Worm (Caenorhabditis elegans) whole organism, L1 larva: ENCODE results near the gene mpz-1.

Experiments used
- C16A3.4 ChIP-seq: fragments of 150-350 bp; optimal IDR thresholded peaks from 2 replicates; lab custom pipeline; 2014; ENCODE audit warnings: missing biosample characterization, missing genetic modification characterization
- F16B12.6 ChIP-seq: fragments of 150-350 bp; optimal IDR thresholded peaks from 2 replicates; lab custom pipeline; 2014; ENCODE audit warnings: missing biosample characterization, missing genetic modification characterization
- aly-2 ChIP-seq: fragments of 150-350 bp; optimal IDR thresholded peaks from 2 replicates; lab custom pipeline; 2014; ENCODE audit warnings: missing biosample characterization, missing genetic modification characterization
- ama-1 ChIP-seq: fragments of 150-350 bp; optimal IDR thresholded peaks from 2 replicates; lab custom pipeline; 2014
- blmp-1 ChIP-seq: fragments of 150-350 bp; optimal IDR thresholded peaks from 2 replicates; lab custom pipeline; 2014; ENCODE audit warnings: missing biosample characterization, missing genetic modification characterization
- ceh-8 ChIP-seq: fragments of 200-800 bp; sonication (Bioruptor generic); optimal IDR thresholded peaks from 2 replicates; lab custom pipeline; 2018; ENCODE audit warnings: mild to moderate bottlenecking, missing genetic modification characterization, moderate library complexity, missing compliant biosample characterization
- ceh-82 ChIP-seq, 3 experiments: fragments of 150-350 bp in 1 of 3; sonication (generic microtip) in 2 of 3; optimal IDR thresholded peaks; 2 replicates each; lab custom pipeline; 2014 to 2017; ENCODE audit warnings: missing biosample characterization in 3 of 3, missing genetic modification characterization in 3 of 3
- ceh-88 ChIP-seq: fragments of 200-800 bp; sonication (Bioruptor generic); IDR thresholded peaks from 2 replicates; pipeline ENCODE4 v1.3.6; 2022; ENCODE audit warnings: missing genetic modification characterization, missing compliant biosample characterization
- ceh-90 ChIP-seq: sonication (generic microtip); optimal IDR thresholded peaks from 2 replicates; lab custom pipeline; 2016; ENCODE audit warnings: missing genetic modification characterization, missing compliant biosample characterization
- ces-1 ChIP-seq: fragments of 150-350 bp; optimal IDR thresholded peaks from 2 replicates; lab custom pipeline; 2014; ENCODE audit warnings: missing biosample characterization, missing genetic modification reagents, missing genetic modification characterization
- dsc-1 ChIP-seq: sonication (generic microtip); optimal IDR thresholded peaks from 2 replicates; lab custom pipeline; 2016; ENCODE audit warnings: mild to moderate bottlenecking, missing genetic modification characterization, missing compliant biosample characterization
- efl-1 ChIP-seq, 4 experiments: fragments of 150-350 bp; optimal IDR thresholded peaks in 3 of 4; peaks in 1 of 4; 1 replicate in 1 of 4; 2 replicates in 3 of 4; lab custom pipeline; 2014; ENCODE audit warnings: missing biosample characterization in 2 of 4, missing genetic modification characterization in 2 of 4, missing genetic modification reagents in 2 of 4
- elt-2 ChIP-seq: sonication (generic microtip); optimal IDR thresholded peaks from 2 replicates; lab custom pipeline; 2016; ENCODE audit warnings: missing genetic modification characterization, mild to moderate bottlenecking, inconsistent platforms, missing compliant biosample characterization, missing genetic modification reagents
- elt-3 ChIP-seq, 6 experiments: fragments of 150-350 bp in 1 of 6; sonication (generic microtip); optimal IDR thresholded peaks; 2 replicates each; lab custom pipeline; 2017 to 2018; ENCODE audit warnings: missing biosample characterization in 6 of 6, missing genetic modification characterization in 6 of 6, inconsistent platforms in 1 of 6
- fkh-10 ChIP-seq: sonication (generic microtip); optimal IDR thresholded peaks from 2 replicates; lab custom pipeline; 2017; ENCODE audit warnings: missing biosample characterization, missing genetic modification reagents, missing genetic modification characterization
- hlh-4 ChIP-seq: sonication (generic microtip); optimal IDR thresholded peaks from 2 replicates; lab custom pipeline; 2016; ENCODE audit warnings: mild to moderate bottlenecking, missing genetic modification characterization, missing compliant biosample characterization
- isw-1 ChIP-seq: fragments of 200-800 bp; sonication (Bioruptor generic); IDR thresholded peaks from 2 replicates; pipeline ENCODE4 v1.3.6; 2022; ENCODE audit warnings: missing genetic modification characterization, missing compliant biosample characterization
- lin-14 ChIP-seq: fragments of 200-800 bp; sonication (Bioruptor generic); optimal IDR thresholded peaks from 2 replicates; lab custom pipeline; 2018; ENCODE audit warnings: mild to moderate bottlenecking, missing genetic modification characterization, moderate library complexity, missing compliant biosample characterization
- lin-15B ChIP-seq: fragments of 150-350 bp; sonication (generic microtip); optimal IDR thresholded peaks from 3 replicates; lab custom pipeline; 2014; ENCODE audit warnings: missing biosample characterization, missing genetic modification characterization
- lin-35 ChIP-seq, 2 experiments: fragments of 150-350 bp; optimal IDR thresholded peaks; 2 replicates each; lab custom pipeline; 2014; ENCODE audit warnings: missing biosample characterization in 2 of 2, missing genetic modification characterization in 2 of 2, missing genetic modification reagents in 2 of 2
- lin-39 ChIP-seq: fragments of 150-350 bp; optimal IDR thresholded peaks from 2 replicates; lab custom pipeline; 2014; ENCODE audit warnings: missing biosample characterization, missing genetic modification reagents, missing genetic modification characterization
- lsy-2 ChIP-seq, 2 experiments: fragments of 150-350 bp; optimal IDR thresholded peaks; 2 replicates each; lab custom pipeline; 2014; ENCODE audit warnings: missing biosample characterization in 2 of 2, missing genetic modification characterization in 2 of 2
- mdl-1 ChIP-seq, 2 experiments: fragments of 150-350 bp; optimal IDR thresholded peaks; 2 replicates each; lab custom pipeline; 2014 to 2017; ENCODE audit warnings: missing biosample characterization in 2 of 2, missing genetic modification characterization in 2 of 2, inconsistent platforms in 1 of 2
- mef-2 ChIP-seq: fragments of 150-350 bp; optimal IDR thresholded peaks from 2 replicates; lab custom pipeline; 2014; ENCODE audit warnings: missing biosample characterization, missing genetic modification characterization
- mep-1 ChIP-seq: fragments of 150-350 bp; optimal IDR thresholded peaks from 2 replicates; lab custom pipeline; 2014; ENCODE audit warnings: missing biosample characterization, missing genetic modification characterization
- nhr-12 ChIP-seq: sonication (generic microtip); optimal IDR thresholded peaks from 2 replicates; lab custom pipeline; 2017; ENCODE audit warnings: missing biosample characterization, missing genetic modification characterization
- nhr-19 ChIP-seq: fragments of 200-800 bp; sonication (Bioruptor generic); conservative IDR thresholded peaks from 2 replicates; pipeline ENCODE4 v1.3.6; 2022; ENCODE audit warnings: missing genetic modification characterization, missing compliant biosample characterization
- nhr-20 ChIP-seq: sonication (generic microtip); optimal IDR thresholded peaks from 2 replicates; lab custom pipeline; 2016; ENCODE audit warnings: mild to moderate bottlenecking, missing genetic modification characterization, missing compliant biosample characterization
- nhr-237 ChIP-seq: fragments of 150-350 bp; optimal IDR thresholded peaks from 2 replicates; lab custom pipeline; 2014; ENCODE audit warnings: missing biosample characterization, missing genetic modification characterization
- nhr-28 ChIP-seq: fragments of 150-350 bp; optimal IDR thresholded peaks from 2 replicates; lab custom pipeline; 2014; ENCODE audit warnings: missing biosample characterization, missing genetic modification characterization
- nhr-47 ChIP-seq: sonication (generic microtip); optimal IDR thresholded peaks from 2 replicates; lab custom pipeline; 2016; ENCODE audit warnings: mild to moderate bottlenecking, missing genetic modification characterization, moderate library complexity, missing compliant biosample characterization
- nhr-76 ChIP-seq: sonication (generic microtip); optimal IDR thresholded peaks from 2 replicates; lab custom pipeline; 2017; ENCODE audit warnings: missing biosample characterization, missing genetic modification characterization
- nhr-77 ChIP-seq: fragments of 150-350 bp; optimal IDR thresholded peaks from 2 replicates; lab custom pipeline; 2014; ENCODE audit warnings: missing biosample characterization, missing genetic modification characterization
- nhr-84 ChIP-seq: sonication (generic microtip); optimal IDR thresholded peaks from 2 replicates; lab custom pipeline; 2017; ENCODE audit warnings: missing biosample characterization, missing genetic modification characterization
- nhr-90 ChIP-seq: sonication (generic microtip); optimal IDR thresholded peaks from 2 replicates; lab custom pipeline; 2016; ENCODE audit warnings: mild to moderate bottlenecking, missing genetic modification characterization, missing compliant biosample characterization; ENCODE audit not compliant: poor library complexity
- pqm-1 ChIP-seq: sonication (generic microtip); optimal IDR thresholded peaks from 3 replicates; lab custom pipeline; 2017; ENCODE audit warnings: missing biosample characterization, missing genetic modification characterization
- rnt-1 ChIP-seq: sonication (generic microtip); optimal IDR thresholded peaks from 2 replicates; lab custom pipeline; 2016; ENCODE audit warnings: mild to moderate bottlenecking, missing genetic modification characterization, moderate library complexity, missing compliant biosample characterization
- skn-1 ChIP-seq: fragments of 150-350 bp; optimal IDR thresholded peaks from 2 replicates; lab custom pipeline; 2014; ENCODE audit warnings: missing biosample characterization, missing genetic modification characterization
- snu-23 ChIP-seq: sonication (generic microtip); optimal IDR thresholded peaks from 2 replicates; lab custom pipeline; 2016; ENCODE audit warnings: missing genetic modification characterization, missing compliant biosample characterization
- sox-4 ChIP-seq: sonication (generic microtip); optimal IDR thresholded peaks from 2 replicates; lab custom pipeline; 2016; ENCODE audit warnings: missing genetic modification characterization, missing compliant biosample characterization
- sup-37 ChIP-seq: fragments of 200-800 bp; sonication (Bioruptor generic); optimal IDR thresholded peaks from 2 replicates; lab custom pipeline; 2018; ENCODE audit warnings: mild to moderate bottlenecking, missing genetic modification characterization, missing compliant biosample characterization
- unc-130 ChIP-seq: fragments of 150-350 bp; optimal IDR thresholded peaks from 2 replicates; lab custom pipeline; 2017; ENCODE audit warnings: missing biosample characterization, missing genetic modification characterization, inconsistent platforms
- unc-30 ChIP-seq: sonication (generic microtip); optimal IDR thresholded peaks from 2 replicates; lab custom pipeline; 2017; ENCODE audit warnings: missing biosample characterization, missing genetic modification characterization
- unc-62 ChIP-seq: fragments of 150-350 bp; optimal IDR thresholded peaks from 2 replicates; lab custom pipeline; 2014; ENCODE audit warnings: missing biosample characterization, missing genetic modification reagents, missing genetic modification characterization
- xbp-1 ChIP-seq: sonication (generic microtip); optimal IDR thresholded peaks from 2 replicates; lab custom pipeline; 2016; ENCODE audit warnings: missing genetic modification characterization, missing compliant biosample characterization
- zag-1 ChIP-seq: fragments of 150-350 bp; optimal IDR thresholded peaks from 2 replicates; lab custom pipeline; 2014; ENCODE audit warnings: missing biosample characterization, missing genetic modification characterization
- ztf-11 ChIP-seq, 2 experiments: sonication (generic microtip); optimal IDR thresholded peaks; 2 replicates each; lab custom pipeline; 2016 to 2017; ENCODE audit warnings: missing genetic modification characterization in 2 of 2, missing biosample characterization in 1 of 2, missing compliant biosample characterization in 1 of 2
- ztf-4 ChIP-seq: fragments of 150-350 bp; optimal IDR thresholded peaks from 2 replicates; lab custom pipeline; 2014; ENCODE audit warnings: missing biosample characterization, missing genetic modification characterization

Gene mpz-1

DNA sequence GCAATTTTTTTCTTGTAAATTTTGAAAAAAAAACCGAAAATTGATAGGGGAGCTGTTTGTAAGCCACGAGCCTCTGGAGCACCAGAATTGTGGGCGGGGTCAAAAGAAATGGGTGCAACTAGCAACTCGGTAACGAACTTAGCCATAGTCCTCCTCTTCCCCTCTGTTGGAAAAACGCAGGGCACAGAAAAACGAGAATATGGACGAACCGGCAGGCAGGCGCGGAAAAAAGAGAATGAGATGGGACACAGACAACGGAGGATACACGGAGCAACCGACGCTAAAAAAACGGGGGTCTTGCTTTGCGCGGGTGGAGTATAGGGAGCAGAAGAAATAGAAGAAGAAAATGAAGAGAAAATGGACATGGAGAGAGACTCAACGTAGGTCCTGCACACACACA is 16.3 kb downstream of the mpz-1 start:
- TF ChIP-seq efl-1 (optimal IDR thresholded peaks at IDR 0.05; lab: Kevin White, UChicago), result no peak
- TF ChIP-seq efl-1 (GFP tag; optimal IDR thresholded peaks at IDR 0.05 in 1 of 2; lab: Kevin White, UChicago), result peak in 1 of 2 experiments; percentile 49
- TF ChIP-seq pqm-1 (tag; lab: Kevin White, UChicago), result no peak
- no peak for TF ChIP-seq nhr-76
- TF ChIP-seq lin-14 (GFP tag; lab: Kevin White, UChicago), result peak; percentile 75
- no peak for TF ChIP-seq snu-23
- no peak for TF ChIP-seq nhr-12
- no peak for TF ChIP-seq nhr-19 (GFP tag; lab: Robert Waterston, UW)
- TF ChIP-seq xbp-1 (tag; lab: Kevin White, UChicago), result no peak
- TF ChIP-seq rnt-1 (tag; lab: Kevin White, UChicago), result no peak
- TF ChIP-seq ztf-4 (tag; lab: Kevin White, UChicago), result no peak
- TF ChIP-seq lin-39 (tag; lab: Kevin White, UChicago), result no peak
- no peak for TF ChIP-seq aly-2 (tag; lab: Kevin White, UChicago)
- TF ChIP-seq unc-130 (tag; lab: Kevin White, UChicago), result no peak
- no peak for TF ChIP-seq elt-3 (tag; optimal IDR thresholded peaks at IDR 0.05; lab: Kevin White, UChicago)
- no peak for TF ChIP-seq mdl-1 (tag; optimal IDR thresholded peaks at IDR 0.05; lab: Kevin White, UChicago)
- TF ChIP-seq fkh-10, result peak; percentile 75
- TF ChIP-seq ceh-82 (tag; optimal IDR thresholded peaks at IDR 0.05; lab: Kevin White, UChicago), result peak in 1 of 3 experiments; percentile 30
- TF ChIP-seq blmp-1 (tag; lab: Kevin White, UChicago), result no peak

DNA sequence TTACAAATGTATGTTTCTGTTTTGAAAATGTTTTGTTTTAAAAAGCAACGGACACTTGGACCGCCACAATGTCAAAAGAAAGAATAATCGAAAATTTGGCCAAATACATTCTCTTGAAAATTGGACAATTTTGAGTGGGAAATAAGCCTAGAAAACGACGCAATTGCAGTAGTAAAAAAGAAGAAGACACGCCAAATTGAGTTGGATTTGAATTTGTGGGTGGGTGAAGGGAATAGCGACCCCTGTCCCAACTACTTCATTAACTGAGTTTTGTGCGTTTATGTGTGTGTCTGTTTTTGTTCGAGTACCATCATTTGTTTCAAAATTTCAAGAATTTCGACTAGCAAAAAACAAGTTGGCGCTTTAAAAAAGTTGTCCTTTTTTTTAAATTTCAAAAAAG is 17.1 kb downstream of the mpz-1 start:
- TF ChIP-seq F16B12.6 (tag; lab: Kevin White, UChicago), result no peak
- TF ChIP-seq lsy-2 (tag; optimal IDR thresholded peaks at IDR 0.05; lab: Kevin White, UChicago), result no peak
- peak; percentile 11 for TF ChIP-seq fkh-10
- no peak for TF ChIP-seq elt-2
- TF ChIP-seq nhr-84 (tag; lab: Kevin White, UChicago), result no peak
- no peak for TF ChIP-seq dsc-1 (tag; lab: Kevin White, UChicago)
- peak; percentile 40 for TF ChIP-seq lin-14 (GFP tag; lab: Kevin White, UChicago)

DNA sequence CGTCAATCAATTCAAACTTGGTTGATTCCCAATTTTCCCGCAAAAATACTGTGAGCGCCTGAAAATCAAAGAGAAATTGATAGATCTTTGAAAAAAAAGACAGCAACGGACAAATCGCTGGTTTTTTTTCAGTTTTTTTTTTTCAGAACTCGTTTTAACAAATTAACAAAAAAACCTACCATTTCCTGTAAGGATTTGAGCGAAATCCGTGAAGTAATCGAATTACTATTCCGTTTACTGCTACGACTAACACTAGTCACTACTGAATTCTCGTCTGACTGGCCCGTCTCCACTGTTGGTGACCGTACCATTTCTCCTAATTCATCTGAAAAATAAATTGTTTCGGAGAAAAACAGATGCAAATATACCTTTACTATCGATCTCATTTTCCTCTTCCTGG is 18.5 kb downstream of the mpz-1 start:
- TF ChIP-seq lin-15B (no peak), ztf-4 (tag; lab: Kevin White, UChicago) (no peak)

DNA sequence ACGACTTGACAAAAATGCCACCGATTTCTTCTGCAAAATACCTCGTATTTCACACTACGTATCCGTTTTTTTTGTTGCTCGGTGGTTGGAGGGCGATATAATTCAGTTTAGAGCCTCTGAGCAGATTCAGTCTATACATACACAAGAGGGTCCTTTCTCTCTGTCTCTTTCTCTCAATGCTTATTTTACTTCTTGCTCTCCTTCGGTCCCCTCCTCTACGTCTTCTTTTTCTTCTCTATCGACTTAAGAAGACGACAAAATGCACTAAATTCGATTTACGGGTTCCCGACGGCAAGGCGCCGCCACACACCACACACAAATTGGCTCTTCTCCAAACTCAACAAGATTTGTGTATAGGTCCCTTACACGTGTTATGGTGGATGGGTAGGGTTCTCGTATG is 19.0 kb downstream of the mpz-1 start:
- TF ChIP-seq hlh-4 (tag; lab: Kevin White, UChicago) (no peak), fkh-10 (peak; percentile 67), unc-30 (no peak), nhr-77 (tag; lab: Kevin White, UChicago) (no peak), isw-1 (0 out of 2 replicates have a peak, but pooled peaks have one; percentile 9), mef-2 (no peak), pqm-1 (tag; lab: Kevin White, UChicago) (no peak), ama-1 (lab: Kevin White, UChicago) (no peak), mep-1 (tag; lab: Kevin White, UChicago) (no peak), nhr-47 (peak; percentile 9), dsc-1 (tag; lab: Kevin White, UChicago) (no peak), ceh-90 (tag; lab: Kevin White, UChicago) (no peak), elt-3 (tag; optimal IDR thresholded peaks at IDR 0.05; lab: Kevin White, UChicago) (no peak), nhr-84 (tag; lab: Kevin White, UChicago) (no peak), sup-37 (GFP tag; lab: Kevin White, UChicago) (no peak), ces-1 (GFP tag; lab: Kevin White, UChicago) (peak; percentile 85), ztf-11 (tag; optimal IDR thresholded peaks at IDR 0.05; lab: Kevin White, UChicago) (no peak), nhr-90 (tag; lab: Kevin White, UChicago) (no peak), zag-1 (no peak), unc-62 (GFP tag; lab: Kevin White, UChicago) (no peak), ceh-8 (no peak), sox-4 (tag; lab: Kevin White, UChicago) (no peak), nhr-237 (tag; lab: Kevin White, UChicago) (no peak), ceh-88 (GFP tag; lab: Robert Waterston, UW) (no peak), lin-35 (GFP tag; optimal IDR thresholded peaks at IDR 0.05; lab: Kevin White, UChicago) (no peak), nhr-28 (tag; lab: Kevin White, UChicago) (no peak), C16A3.4 (tag; lab: Kevin White, UChicago) (no peak), skn-1 (tag; lab: Kevin White, UChicago) (no peak), lsy-2 (tag; optimal IDR thresholded peaks at IDR 0.05; lab: Kevin White, UChicago) (peak in 1 of 2 experiments; percentile 1), efl-1 (optimal IDR thresholded peaks at IDR 0.05; lab: Kevin White, UChicago) (no peak), efl-1 (GFP tag; optimal IDR thresholded peaks at IDR 0.05 in 1 of 2; lab: Kevin White, UChicago) (peak in 1 of 2 experiments; percentile 53), nhr-20 (tag; lab: Kevin White, UChicago) (no peak)
